Fruit fly (Drosophila melanogaster): ENCODE results near the gene CG12402.

DNA sequence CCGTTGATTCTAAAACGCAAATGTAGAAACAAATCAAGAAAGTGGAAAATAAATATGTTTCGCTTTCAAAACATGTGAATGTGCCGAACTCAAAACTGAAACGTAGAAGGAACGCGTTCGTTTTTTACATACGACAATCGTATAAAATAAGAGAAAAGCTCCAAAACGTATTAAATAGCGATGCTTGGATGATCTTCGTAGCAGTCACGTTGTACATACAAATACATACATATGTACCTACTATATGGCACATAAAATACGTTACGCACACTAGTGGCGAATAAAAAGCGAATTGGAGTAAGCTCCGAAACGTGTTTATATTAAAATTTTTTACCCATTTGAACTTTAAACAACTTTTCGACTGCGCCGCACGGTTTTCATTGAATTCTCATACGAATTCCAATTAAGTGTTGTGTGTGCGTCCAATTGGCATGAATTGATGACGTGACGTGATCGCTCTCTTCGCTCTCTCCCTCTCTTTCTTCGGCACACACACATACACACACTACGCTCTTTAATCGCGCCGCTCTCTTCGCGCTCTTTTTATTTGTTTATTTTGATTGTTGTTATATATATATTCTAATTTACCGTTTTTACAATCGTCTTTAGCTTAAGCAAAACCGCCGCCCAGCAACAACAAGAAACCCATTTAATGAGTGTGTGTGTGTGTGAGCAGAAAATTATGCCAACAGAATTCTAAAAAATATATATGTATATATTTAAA is 50.8 kb downstream of the CG12402 start:
- TF ChIP-seq CG8478 (optimal IDR thresholded peaks at IDR 0.05): no peak
- TF ChIP-seq CTCF (optimal IDR thresholded peaks at IDR 0.05): no peak

All from S2 (cell line).